Worm (Caenorhabditis elegans): ENCODE data around the gene F09B9.4.

DNA sequence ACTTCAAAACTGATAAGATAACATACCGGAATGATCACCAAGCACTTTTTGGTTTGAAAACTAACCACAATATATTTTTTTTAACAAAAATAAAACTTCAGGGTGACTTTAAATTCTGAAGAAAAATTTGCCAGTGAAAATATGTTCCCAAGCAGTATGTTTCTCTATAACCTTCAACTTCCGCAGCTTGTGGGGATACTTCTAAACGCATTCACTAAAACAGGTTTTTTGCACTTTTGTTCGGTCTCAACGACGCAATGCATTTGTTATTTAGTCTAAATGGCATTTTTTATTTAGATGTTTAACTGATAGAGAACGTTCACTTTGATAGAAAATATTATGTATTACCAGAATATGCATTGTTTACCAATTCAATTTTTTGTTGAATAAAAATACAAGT, 28.8 kb downstream of the F09B9.4 start:
- TF ChIP-seq unc-55 (GFP tag; optimal IDR thresholded peaks at IDR 0.05) (peak; percentile 31), ama-1 (optimal IDR thresholded peaks at IDR 0.05) (no peak), nhr-12 (tag; optimal IDR thresholded peaks at IDR 0.05) (no peak), ztf-11 (tag; optimal IDR thresholded peaks at IDR 0.05) (no peak), snpc-4 (tag; optimal IDR thresholded peaks at IDR 0.05) (no peak), egl-27 (tag; optimal IDR thresholded peaks at IDR 0.05) (no peak), elt-3 (tag; optimal IDR thresholded peaks at IDR 0.05) (no peak), elt-1 (tag; optimal IDR thresholded peaks at IDR 0.05) (no peak), R02D3.7 (tag; optimal IDR thresholded peaks at IDR 0.05) (no peak), nhr-77 (tag; optimal IDR thresholded peaks at IDR 0.05) (no peak), lin-39 (tag; optimal IDR thresholded peaks at IDR 0.05) (no peak), unc-62 (GFP tag; optimal IDR thresholded peaks at IDR 0.05) (no peak)

All from whole organism, L2 larva.